Fruit fly (Drosophila melanogaster) whole organism, embryonic: ENCODE data around the gene CG33631.
A peak's percentile ranks its signal among the peaks of the same experiment; 100 is the strongest.

Source experiments
- Antp ChIP-seq: fragments of 200-800 bp; sonication (Bioruptor generic); optimal IDR thresholded peaks from 3 replicates; lab custom pipeline; 2016; ENCODE audit warnings: missing biosample characterization, missing genetic modification characterization
- BEAF-32 ChIP-seq: fragments of 200-800 bp; sonication (Bioruptor generic); optimal IDR thresholded peaks from 3 replicates; lab custom pipeline; 2017; ENCODE audit warnings: missing biosample characterization, missing genetic modification characterization, mild to moderate bottlenecking, moderate library complexity, missing genetic modification reagents
- CG11093 ChIP-seq: fragments of 200-800 bp; sonication (Bioruptor generic); IDR thresholded peaks from 3 replicates; pipeline ENCODE4 v1.3.6; 2022; ENCODE audit warnings: missing biosample characterization, missing genetic modification characterization
- CG11398 ChIP-seq: fragments of 200-800 bp; sonication (Bioruptor generic); optimal IDR thresholded peaks from 2 replicates; lab custom pipeline; 2016; ENCODE audit warnings: missing biosample characterization, missing genetic modification characterization
- CG11695 ChIP-seq: fragments of 200-800 bp; sonication (Bioruptor generic); IDR thresholded peaks from 3 replicates; pipeline ENCODE4 v1.3.6; 2022; ENCODE audit warnings: missing biosample characterization, missing genetic modification characterization
- CG12236 ChIP-seq: fragments of 200-800 bp; sonication (Bioruptor generic); optimal IDR thresholded peaks from 2 replicates; lab custom pipeline; 2016; ENCODE audit warnings: missing biosample characterization, missing genetic modification characterization
- CG14014 ChIP-seq: fragments of 200-800 bp; sonication (Bioruptor generic); IDR thresholded peaks from 2 replicates; pipeline ENCODE4 v1.3.6; 2022; ENCODE audit warnings: missing biosample characterization, missing genetic modification characterization
- CG15073 ChIP-seq: fragments of 200-800 bp; sonication (Bioruptor generic); optimal IDR thresholded peaks from 2 replicates; lab custom pipeline; 2016; ENCODE audit warnings: missing biosample characterization, missing genetic modification characterization
- CG16815 ChIP-seq: fragments of 200-800 bp; sonication (Bioruptor generic); optimal IDR thresholded peaks from 3 replicates; lab custom pipeline; 2017; ENCODE audit warnings: missing biosample characterization, mild to moderate bottlenecking, missing genetic modification characterization
- CG17328 ChIP-seq: fragments of 200-800 bp; sonication (Bioruptor generic); IDR thresholded peaks from 2 replicates; pipeline ENCODE4 v1.3.6; 2022; ENCODE audit warnings: missing biosample characterization, missing genetic modification characterization
- CG2712 ChIP-seq: fragments of 200-800 bp; optimal IDR thresholded peaks from 3 replicates; lab custom pipeline; 2019; ENCODE audit warnings: missing biosample characterization, mild to moderate bottlenecking, missing genetic modification characterization, moderate library complexity
- CG2875 ChIP-seq: fragments of 200-800 bp; sonication (Bioruptor generic); optimal IDR thresholded peaks from 2 replicates; lab custom pipeline; 2017; ENCODE audit warnings: missing biosample characterization, mild to moderate bottlenecking, missing genetic modification characterization, missing genetic modification reagents
- CG33557 ChIP-seq: fragments of 200-800 bp; sonication (Bioruptor generic); optimal IDR thresholded peaks from 2 replicates; lab custom pipeline; 2019; ENCODE audit warnings: missing biosample characterization, mild to moderate bottlenecking, missing genetic modification characterization, moderate library complexity
- CG3995 ChIP-seq: fragments of 200-800 bp; sonication (Bioruptor generic); optimal IDR thresholded peaks from 3 replicates; lab custom pipeline; 2016; ENCODE audit warnings: missing biosample characterization, missing genetic modification characterization
- CG43689 ChIP-seq: fragments of 200-800 bp; sonication (Bioruptor generic); IDR thresholded peaks from 2 replicates; pipeline ENCODE4 v1.3.6; 2022; ENCODE audit warnings: missing biosample characterization, missing genetic modification characterization
- CG6654 ChIP-seq: fragments of 200-800 bp; sonication (Bioruptor generic); optimal IDR thresholded peaks from 2 replicates; lab custom pipeline; 2017; ENCODE audit warnings: missing biosample characterization, mild to moderate bottlenecking, missing genetic modification characterization
- CG7271 ChIP-seq: fragments of 200-800 bp; sonication (Bioruptor generic); optimal IDR thresholded peaks from 2 replicates; lab custom pipeline; 2018; ENCODE audit warnings: missing biosample characterization, mild to moderate bottlenecking, missing genetic modification characterization, moderate library complexity
- CG7786 ChIP-seq: fragments of 200-800 bp; sonication (Bioruptor generic); optimal IDR thresholded peaks from 2 replicates; lab custom pipeline; 2016; ENCODE audit warnings: missing biosample characterization, missing genetic modification characterization
- CG7987 ChIP-seq: fragments of 200-800 bp; sonication (Bioruptor generic); optimal IDR thresholded peaks from 2 replicates; lab custom pipeline; 2018; ENCODE audit warnings: missing biosample characterization, mild to moderate bottlenecking, missing genetic modification characterization, moderate library complexity
- CHES-1-like ChIP-seq: fragments of 200-800 bp; sonication (Bioruptor generic); optimal IDR thresholded peaks from 2 replicates; lab custom pipeline; 2016; ENCODE audit warnings: missing biosample characterization, missing genetic modification characterization
- CoRest ChIP-seq: fragments of 200-800 bp; sonication (Bioruptor generic); optimal IDR thresholded peaks from 3 replicates; lab custom pipeline; 2018; ENCODE audit warnings: missing biosample characterization, mild to moderate bottlenecking, missing genetic modification characterization, moderate library complexity
- E2f1 ChIP-seq: fragments of 200-800 bp; sonication (Bioruptor generic); IDR thresholded peaks from 2 replicates; pipeline ENCODE4 v1.3.6; 2022; ENCODE audit warnings: missing biosample characterization, missing genetic modification characterization
- Elba2 ChIP-seq: fragments of 200-800 bp; sonication (Bioruptor generic); optimal IDR thresholded peaks from 3 replicates; lab custom pipeline; 2016; ENCODE audit warnings: missing biosample characterization, missing genetic modification characterization
- Fer2 ChIP-seq: fragments of 200-800 bp; sonication (Bioruptor generic); optimal IDR thresholded peaks from 2 replicates; lab custom pipeline; 2018; ENCODE audit warnings: missing biosample characterization, mild to moderate bottlenecking, missing genetic modification characterization, moderate library complexity
- Jarid2 ChIP-seq: fragments of 200-800 bp; sonication (Bioruptor generic); optimal IDR thresholded peaks from 3 replicates; lab custom pipeline; 2017; ENCODE audit warnings: mild to moderate bottlenecking, missing biosample characterization, missing genetic modification reagents, missing genetic modification characterization
- Optix ChIP-seq: fragments of 200-800 bp; sonication (Bioruptor generic); IDR thresholded peaks from 3 replicates; pipeline ENCODE4 v1.3.6; 2022; ENCODE audit warnings: missing biosample characterization, missing genetic modification characterization
- Usf ChIP-seq: fragments of 200-800 bp; sonication (Bioruptor generic); optimal IDR thresholded peaks from 2 replicates; lab custom pipeline; 2017; ENCODE audit warnings: missing genotype, missing biosample characterization, missing genetic modification characterization
- Xbp1 ChIP-seq: fragments of 200-800 bp; sonication (Bioruptor generic); optimal IDR thresholded peaks from 3 replicates; lab custom pipeline; 2016; ENCODE audit warnings: missing biosample characterization, mild to moderate bottlenecking, missing genetic modification characterization
- al ChIP-seq: fragments of 200-800 bp; sonication (Bioruptor generic); IDR thresholded peaks from 2 replicates; pipeline ENCODE4 v1.3.6; 2022; ENCODE audit warnings: missing biosample characterization, missing genetic modification characterization
- ato ChIP-seq: fragments of 200-800 bp; sonication (Bioruptor generic); IDR thresholded peaks from 2 replicates; pipeline ENCODE4 v1.3.6; 2022; ENCODE audit warnings: missing biosample characterization, missing genetic modification characterization; ENCODE audit not compliant: partially characterized antibody
- bcd ChIP-seq: fragments of 200-800 bp; sonication (Bioruptor generic); optimal IDR thresholded peaks from 2 replicates; lab custom pipeline; 2017; ENCODE audit warnings: missing biosample characterization, mild to moderate bottlenecking, missing genetic modification characterization
- dmrt11E ChIP-seq: fragments of 200-800 bp; sonication (Bioruptor generic); optimal IDR thresholded peaks from 3 replicates; lab custom pipeline; 2018; ENCODE audit warnings: missing biosample characterization, mild to moderate bottlenecking, missing genetic modification characterization, moderate library complexity
- ewg ChIP-seq: fragments of 200-800 bp; sonication (Bioruptor generic); optimal IDR thresholded peaks from 3 replicates; lab custom pipeline; 2017; ENCODE audit warnings: mild to moderate bottlenecking, missing biosample characterization, missing genetic modification reagents, missing genetic modification characterization
- fd96Cb ChIP-seq: fragments of 200-800 bp; sonication (Bioruptor generic); optimal IDR thresholded peaks from 2 replicates; lab custom pipeline; 2018; ENCODE audit warnings: missing biosample characterization, mild to moderate bottlenecking, missing genetic modification characterization, moderate library complexity
- fru ChIP-seq: fragments of >200 bp; optimal IDR thresholded peaks from 2 replicates; lab custom pipeline; 2017
- ham ChIP-seq: fragments of 200-800 bp; sonication (Bioruptor generic); IDR thresholded peaks from 2 replicates; pipeline ENCODE4 v1.3.6; 2022; ENCODE audit warnings: missing biosample characterization, missing genetic modification characterization
- jigr1 ChIP-seq: fragments of 200-800 bp; sonication (Bioruptor generic); IDR thresholded peaks from 3 replicates; pipeline ENCODE4 v1.3.6; 2022; ENCODE audit warnings: missing biosample characterization, missing genetic modification characterization
- kay ChIP-seq: fragments of 200-800 bp; sonication (Bioruptor generic); optimal IDR thresholded peaks from 2 replicates; lab custom pipeline; 2016; ENCODE audit warnings: missing biosample characterization, missing genetic modification characterization
- kni ChIP-seq: fragments of 200-800 bp; sonication (Bioruptor generic); optimal IDR thresholded peaks from 3 replicates; lab custom pipeline; 2017; ENCODE audit warnings: mild to moderate bottlenecking, missing biosample characterization, missing genetic modification reagents, missing genetic modification characterization
- lov ChIP-seq, 2 experiments: fragments of 200-800 bp in 1 of 2; fragments of >200 bp in 1 of 2; sonication (Bioruptor generic) in 1 of 2; IDR thresholded peaks in 1 of 2; optimal IDR thresholded peaks in 1 of 2; 2 replicates in 1 of 2; 3 replicates in 1 of 2; pipeline versions ENCODE4 v1.3.6 to Lab custom; 2017 to 2022; ENCODE audit warnings: missing biosample characterization in 1 of 2, missing genetic modification characterization in 1 of 2
- nerfin-1 ChIP-seq: fragments of 200-800 bp; sonication (Bioruptor generic); optimal IDR thresholded peaks from 3 replicates; lab custom pipeline; 2019; ENCODE audit warnings: missing biosample characterization, mild to moderate bottlenecking, missing genetic modification characterization, moderate library complexity
- sisA ChIP-seq: fragments of 200-800 bp; sonication (Bioruptor generic); IDR thresholded peaks from 2 replicates; pipeline ENCODE4 v1.3.6; 2022; ENCODE audit warnings: missing biosample characterization, missing genetic modification characterization
- sna ChIP-seq: fragments of 200-800 bp; sonication (Bioruptor generic); IDR thresholded peaks from 2 replicates; pipeline ENCODE4 v1.3.6; 2022; ENCODE audit warnings: missing biosample characterization, missing genetic modification characterization; ENCODE audit not compliant: partially characterized antibody
- sob ChIP-seq: fragments of 200-800 bp; sonication (Bioruptor generic); IDR thresholded peaks from 2 replicates; pipeline ENCODE4 v1.3.6; 2022; ENCODE audit warnings: missing biosample characterization, missing genetic modification characterization
- sug ChIP-seq: fragments of 200-800 bp; optimal IDR thresholded peaks from 2 replicates; lab custom pipeline; 2019; ENCODE audit warnings: missing biosample characterization, mild to moderate bottlenecking, missing genetic modification characterization, moderate library complexity
- twi ChIP-seq: fragments of 200-800 bp; optimal IDR thresholded peaks from 2 replicates; lab custom pipeline; 2019; ENCODE audit warnings: missing biosample characterization, mild to moderate bottlenecking, missing genetic modification characterization, moderate library complexity
- unc-4 ChIP-seq: fragments of 200-800 bp; sonication (Bioruptor generic); IDR thresholded peaks from 2 replicates; pipeline ENCODE4 v1.3.6; 2022; ENCODE audit warnings: missing biosample characterization, missing genetic modification characterization; ENCODE audit not compliant: partially characterized antibody
- unpg ChIP-seq: fragments of 200-800 bp; sonication (Bioruptor generic); optimal IDR thresholded peaks from 3 replicates; lab custom pipeline; 2018; ENCODE audit warnings: missing biosample characterization, mild to moderate bottlenecking, missing genetic modification characterization, moderate library complexity
- vnd ChIP-seq: fragments of 200-800 bp; sonication (Bioruptor generic); IDR thresholded peaks from 3 replicates; pipeline ENCODE4 v1.3.6; 2022; ENCODE audit warnings: missing biosample characterization, missing genetic modification characterization; ENCODE audit not compliant: partially characterized antibody
- yki ChIP-seq: fragments of >200 bp; optimal IDR thresholded peaks from 3 replicates; lab custom pipeline; 2018
- zf30C ChIP-seq: fragments of 200-800 bp; sonication (Bioruptor generic); optimal IDR thresholded peaks from 3 replicates; lab custom pipeline; 2018; ENCODE audit warnings: missing biosample characterization, mild to moderate bottlenecking, missing genetic modification characterization

Gene CG33631

dm6 chr3R:10084914-10085313, 21.1 kb downstream of the CG33631 start (continued):
- no peak for TF ChIP-seq Optix (GFP tag; lab: Robert Waterston, UW)
- peak; percentile 53 for TF ChIP-seq sob (GFP tag; lab: Robert Waterston, UW)
- no peak for TF ChIP-seq unc-4 (GFP tag; lab: Robert Waterston, UW)
- TF ChIP-seq CG7786 (GFP tag; lab: Kevin White, UChicago): peak; percentile 71
- no peak for TF ChIP-seq zf30C (GFP tag; lab: Kevin White, UChicago)
- TF ChIP-seq kni: no peak
- no peak for TF ChIP-seq fd96Cb (tag; lab: Kevin White, UChicago)
- peak; percentile 67 for TF ChIP-seq CG14014
- no peak for TF ChIP-seq CG12236
- TF ChIP-seq bcd (GFP tag; lab: Kevin White, UChicago): peak; percentile 60
- TF ChIP-seq lov (optimal IDR thresholded peaks at IDR 0.05; lab: Kevin White, UChicago): no peak
- no peak for TF ChIP-seq lov (GFP tag; IDR thresholded peaks at IDR 0.05; lab: Robert Waterston, UW)
- TF ChIP-seq sna (GFP tag; lab: Robert Waterston, UW): no peak
- TF ChIP-seq ham (GFP tag; lab: Robert Waterston, UW): no peak
- no peak for TF ChIP-seq sug (tag; lab: Kevin White, UChicago)
- peak; percentile 50 for TF ChIP-seq Usf (GFP tag; lab: Kevin White, UChicago)
- peak; percentile 9 for TF ChIP-seq CG2712
- no peak for TF ChIP-seq Jarid2
- TF ChIP-seq CG7987 (GFP tag; lab: Kevin White, UChicago): no peak
- TF ChIP-seq yki: no peak
- no peak for TF ChIP-seq ewg
- peak; percentile 25 for TF ChIP-seq Antp (GFP tag; lab: Kevin White, UChicago)
- no peak for TF ChIP-seq CG17328 (GFP tag; lab: Robert Waterston, UW)
- no peak for TF ChIP-seq Fer2 (tag; lab: Kevin White, UChicago)
- TF ChIP-seq CG3995 (GFP tag; lab: Kevin White, UChicago): peak; percentile 16
- TF ChIP-seq vnd: no peak
- TF ChIP-seq twi (tag; lab: Kevin White, UChicago): no peak
- TF ChIP-seq CG7271: no peak
- no peak for TF ChIP-seq CHES-1-like (GFP tag; lab: Kevin White, UChicago)
- TF ChIP-seq CoRest: peak; percentile 47
- no peak for TF ChIP-seq CG11093
- no peak for TF ChIP-seq Elba2 (GFP tag; lab: Kevin White, UChicago)
- TF ChIP-seq dmrt11E (tag; lab: Kevin White, UChicago): no peak
- TF ChIP-seq CG6654: peak; percentile 16
- no peak; the same call in 2 of the 3 replicates for TF ChIP-seq jigr1 (GFP tag; lab: Robert Waterston, UW)
- no peak for TF ChIP-seq CG2875
- TF ChIP-seq nerfin-1 (tag; lab: Kevin White, UChicago): no peak
- peak; percentile 69 for TF ChIP-seq CG16815
- no peak for TF ChIP-seq BEAF-32
- peak; percentile 29 for TF ChIP-seq Xbp1
- TF ChIP-seq E2f1 (GFP tag; lab: Robert Waterston, UW): peak; percentile 41; the same call in 1 of the 2 replicates
- TF ChIP-seq CG43689: no peak
- no peak for TF ChIP-seq CG11695 (GFP tag; lab: Robert Waterston, UW)
- peak; percentile 24 for TF ChIP-seq unpg
- TF ChIP-seq ato (GFP tag; lab: Robert Waterston, UW): no peak
- TF ChIP-seq kay (GFP tag; lab: Kevin White, UChicago): no peak
- no peak for TF ChIP-seq CG11398
- peak; percentile 33; the same call in 1 of the 2 replicates for TF ChIP-seq sisA
- TF ChIP-seq CG15073: no peak
- TF ChIP-seq CG33557: no peak
- TF ChIP-seq fru: no peak
- peak; percentile 80 for TF ChIP-seq al (GFP tag; lab: Robert Waterston, UW)
